Fruit fly (Drosophila melanogaster): ENCODE measurements around the gene Pos.

Pos gene

dm6 chr3R:32022088-32022487 lies 16.0 kb upstream of the Pos start (continued):
- TF ChIP-seq gcm (GFP tag; optimal IDR thresholded peaks at IDR 0.05) (no peak), Camta (GFP tag; optimal IDR thresholded peaks at IDR 0.05) (no peak), zf30C (GFP tag; optimal IDR thresholded peaks at IDR 0.05) (no peak), chinmo (GFP tag; IDR thresholded peaks at IDR 0.05; ENCODE audit: partially characterized antibody) (0 out of 4 replicates have a peak, but pooled peaks have one; percentile 67), bbx (GFP tag; IDR thresholded peaks at IDR 0.05; ENCODE audit: partially characterized antibody) (no peak), dimm (GFP tag; IDR thresholded peaks at IDR 0.05) (no peak), kay (GFP tag; optimal IDR thresholded peaks at IDR 0.05) (no peak), eyg (GFP tag; optimal IDR thresholded peaks at IDR 0.05) (no peak), CG10209 (GFP tag; optimal IDR thresholded peaks at IDR 0.05) (peak; percentile 20), CG13123 (GFP tag; optimal IDR thresholded peaks at IDR 0.05) (no peak), CG31224 (GFP tag; IDR thresholded peaks at IDR 0.05) (no peak), sens (GFP tag) (peak; percentile 73), H15 (GFP tag; IDR thresholded peaks at IDR 0.05) (no peak), CG17361 (GFP tag; IDR thresholded peaks at IDR 0.05) (no peak), trh (GFP tag; optimal IDR thresholded peaks at IDR 0.05) (no peak), Lim3 (GFP tag; IDR thresholded peaks at IDR 0.05) (no peak), slbo (GFP tag; IDR thresholded peaks at IDR 0.05) (no peak), ind (GFP tag; optimal IDR thresholded peaks at IDR 0.05) (no peak), Asciz (GFP tag; optimal IDR thresholded peaks at IDR 0.05) (no peak), CG3281 (GFP tag; optimal IDR thresholded peaks at IDR 0.05) (no peak), CG3163 (GFP tag; optimal IDR thresholded peaks at IDR 0.05) (no peak), CG18764 (GFP tag; optimal IDR thresholded peaks at IDR 0.05) (no peak), CG17829 (tag; optimal IDR thresholded peaks at IDR 0.05) (no peak), psq (GFP tag; optimal IDR thresholded peaks at IDR 0.05) (no peak), Side (GFP tag; optimal IDR thresholded peaks at IDR 0.05) (no peak), yki (optimal IDR thresholded peaks at IDR 0.05) (no peak), gsb-n (tag; optimal IDR thresholded peaks at IDR 0.05) (no peak), CG15269 (tag; optimal IDR thresholded peaks at IDR 0.05) (no peak), sd (tag; optimal IDR thresholded peaks at IDR 0.05) (peak; percentile 38)

DNA sequence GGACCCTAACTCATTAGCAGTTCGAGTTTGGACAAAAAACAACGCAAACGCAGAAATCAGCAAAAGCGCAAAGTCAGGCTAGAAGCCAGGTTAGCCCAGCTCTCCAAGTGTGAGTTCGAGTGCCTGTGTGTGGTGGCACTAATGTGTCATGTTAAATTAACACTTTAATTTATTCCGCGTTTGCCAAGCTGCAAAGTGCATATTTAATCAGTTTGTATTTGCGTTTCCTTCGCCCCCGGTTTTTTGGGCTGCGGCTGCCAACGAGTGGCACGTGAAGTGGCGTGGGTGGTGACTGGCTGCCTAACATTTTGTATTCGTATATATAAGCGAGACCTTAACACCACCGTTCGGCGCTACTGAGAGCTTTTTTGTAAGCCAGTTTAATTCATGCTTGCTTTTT lies 9.0 kb upstream of the Pos start:
- TF ChIP-seq CG17802 (tag; optimal IDR thresholded peaks at IDR 0.05) (no peak), sr (GFP tag; IDR thresholded peaks at IDR 0.05) (peak; percentile 71; the same call in 1 of the 3 replicates), CG10462 (GFP tag; optimal IDR thresholded peaks at IDR 0.05) (no peak), ken (GFP tag; IDR thresholded peaks at IDR 0.05) (0 out of 3 replicates have a peak, but pooled peaks have one; percentile 12), cwo (GFP tag; optimal IDR thresholded peaks at IDR 0.05) (peak; percentile 23), cas (GFP tag; IDR thresholded peaks at IDR 0.05) (no peak), CG7271 (tag; optimal IDR thresholded peaks at IDR 0.05) (no peak), chinmo (GFP tag; IDR thresholded peaks at IDR 0.05; ENCODE audit: partially characterized antibody) (peak; percentile 71; the same call in 2 of the 4 replicates), fd102C (GFP tag; optimal IDR thresholded peaks at IDR 0.05) (no peak), gro (GFP tag; optimal IDR thresholded peaks at IDR 0.05) (no peak), CG8290 (GFP tag; optimal IDR thresholded peaks at IDR 0.05) (no peak), CG8290 (tag; optimal IDR thresholded peaks at IDR 0.05) (peak in 1 of 2 experiments; percentile 4), CG12769 (tag; optimal IDR thresholded peaks at IDR 0.05) (peak; percentile 25), vvl (GFP tag; IDR thresholded peaks at IDR 0.05) (peak; percentile 91), Nf-YB (GFP tag; optimal IDR thresholded peaks at IDR 0.05) (no peak), bigmax (GFP tag; optimal IDR thresholded peaks at IDR 0.05) (no peak), Med (GFP tag) (peak; percentile 40), CG16863 (GFP tag; optimal IDR thresholded peaks at IDR 0.05) (no peak), mam (GFP tag; optimal IDR thresholded peaks at IDR 0.05) (no peak)
